Worm (Caenorhabditis elegans): ENCODE results near the gene hlh-19.

Gene hlh-19

DNA sequence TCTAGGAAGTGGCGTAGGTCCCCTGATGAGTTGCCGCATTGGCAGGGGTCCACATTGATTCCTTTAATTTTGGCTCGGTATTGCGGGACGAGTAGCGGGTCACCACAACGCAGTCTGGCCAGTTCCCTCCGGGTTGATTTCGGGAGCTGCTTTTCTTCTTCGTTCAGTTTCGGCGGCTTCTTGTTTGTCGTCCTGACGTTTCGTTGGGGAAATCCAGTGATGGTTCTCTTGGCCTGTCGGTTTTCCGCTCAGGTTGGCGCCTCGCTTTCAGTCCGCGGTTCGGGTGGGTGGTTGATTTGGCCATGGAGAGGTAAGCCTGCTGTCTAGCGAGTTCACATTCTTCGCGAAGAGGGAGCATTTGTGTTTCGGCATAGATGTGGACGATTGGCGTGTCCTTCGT, 28.3 kb downstream of the hlh-19 start:
- TF ChIP-seq hlh-12 (tag; optimal IDR thresholded peaks at IDR 0.05) (no peak), B0035.1 (tag; optimal IDR thresholded peaks at IDR 0.05) (no peak), zfh-2 (GFP tag; conservative IDR thresholded peaks at IDR 0.05) (peak; percentile 61; the same call in 1 of the 2 replicates)

DNA sequence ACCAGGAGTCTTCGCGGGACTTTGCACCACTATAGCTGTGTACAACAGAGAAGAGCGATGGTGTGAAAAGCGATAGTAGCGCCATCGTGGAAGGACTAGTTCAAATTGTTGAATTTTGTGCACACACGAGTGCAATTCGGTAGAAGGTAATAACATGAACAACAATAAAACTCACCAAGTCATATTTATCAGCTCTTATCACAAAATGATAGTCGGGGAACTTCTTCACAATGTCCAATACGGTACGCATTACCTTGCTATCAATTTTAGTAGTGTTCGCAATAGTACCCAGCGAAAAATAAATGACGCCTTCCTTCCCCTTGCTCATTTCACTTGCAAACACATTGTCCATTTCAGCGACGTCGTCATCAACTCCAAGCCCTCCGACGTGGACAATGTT, 29.4 kb downstream of the hlh-19 start:
- no peak for TF ChIP-seq bed-1 (GFP tag; IDR thresholded peaks at IDR 0.05)
- TF ChIP-seq pha-4 (tag; optimal IDR thresholded peaks at IDR 0.05) = no peak
- no peak for TF ChIP-seq tbp1 (GFP tag; optimal IDR thresholded peaks at IDR 0.05)
- TF ChIP-seq let-607 (tag; optimal IDR thresholded peaks at IDR 0.05) = no peak
- no peak for TF ChIP-seq madf-3 (GFP tag; IDR thresholded peaks at IDR 0.05)
- no peak for TF ChIP-seq Y56A3A.18 (GFP tag; IDR thresholded peaks at IDR 0.05)
- no peak for TF ChIP-seq ccch-3 (GFP tag; optimal IDR thresholded peaks at IDR 0.05)
- TF ChIP-seq ztf-3 (GFP tag; optimal IDR thresholded peaks at IDR 0.05) = no peak
- TF ChIP-seq lir-1 (GFP tag; conservative IDR thresholded peaks at IDR 0.05) = no peak
- no peak for TF ChIP-seq gei-17 (GFP tag; optimal IDR thresholded peaks at IDR 0.05)
- TF ChIP-seq efl-1 (GFP tag; optimal IDR thresholded peaks at IDR 0.05) = no peak
- TF ChIP-seq F22D6.2 (tag; optimal IDR thresholded peaks at IDR 0.05) = no peak
- TF ChIP-seq hrde-1 (tag; optimal IDR thresholded peaks at IDR 0.05; ENCODE audit: borderline replicate concordance) = no peak
- no peak for TF ChIP-seq ceh-40 (GFP tag; IDR thresholded peaks at IDR 0.05)
- no peak for TF ChIP-seq pbrm-1 (GFP tag; IDR thresholded peaks at IDR 0.05)
- no peak for TF ChIP-seq T26A5.8 (tag; optimal IDR thresholded peaks at IDR 0.05)

DNA sequence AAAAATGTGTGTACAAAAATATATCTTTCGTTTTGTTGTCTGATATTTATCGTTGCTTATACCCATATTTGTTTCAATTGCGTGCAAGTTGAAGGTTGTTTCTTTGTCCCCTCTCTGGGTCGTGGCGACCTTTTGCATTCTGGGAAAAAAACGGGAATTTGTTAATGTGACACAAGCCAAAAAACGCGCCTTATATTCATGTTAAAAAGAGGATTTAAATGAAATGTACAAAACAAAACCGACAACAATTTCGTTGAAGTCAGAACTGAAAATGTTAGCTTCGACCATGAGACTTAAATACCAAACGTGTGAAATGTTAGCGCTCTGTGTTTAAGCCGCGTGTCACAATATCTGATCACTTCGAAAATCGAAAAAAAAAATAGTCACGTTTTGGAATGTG, 32.6 kb downstream of the hlh-19 start:
- no peak for TF ChIP-seq sea-2 (GFP tag; IDR thresholded peaks at IDR 0.05)
- TF ChIP-seq attf-6 (GFP tag; IDR thresholded peaks at IDR 0.05) = no peak
- TF ChIP-seq D2030.7 (GFP tag; IDR thresholded peaks at IDR 0.05) = no peak
- TF ChIP-seq Y53G8AR.9 (GFP tag; conservative IDR thresholded peaks at IDR 0.05) = no peak
- TF ChIP-seq ceh-79 (tag; optimal IDR thresholded peaks at IDR 0.05) = no peak
- no peak for TF ChIP-seq T26A5.8 (tag; optimal IDR thresholded peaks at IDR 0.05)
- no peak for TF ChIP-seq unc-130 (GFP tag; optimal IDR thresholded peaks at IDR 0.05)
- no peak for TF ChIP-seq F49E8.2 (tag; optimal IDR thresholded peaks at IDR 0.05; ENCODE audit: insufficient read depth)
- no peak for TF ChIP-seq hmg-20 (GFP tag; IDR thresholded peaks at IDR 0.05)
- no peak for TF ChIP-seq lag-1 (GFP tag; IDR thresholded peaks at IDR 0.05)
- TF ChIP-seq ekl-4 (GFP tag; IDR thresholded peaks at IDR 0.05) = no peak
- no peak for TF ChIP-seq F10E7.11 (tag; optimal IDR thresholded peaks at IDR 0.05)

DNA sequence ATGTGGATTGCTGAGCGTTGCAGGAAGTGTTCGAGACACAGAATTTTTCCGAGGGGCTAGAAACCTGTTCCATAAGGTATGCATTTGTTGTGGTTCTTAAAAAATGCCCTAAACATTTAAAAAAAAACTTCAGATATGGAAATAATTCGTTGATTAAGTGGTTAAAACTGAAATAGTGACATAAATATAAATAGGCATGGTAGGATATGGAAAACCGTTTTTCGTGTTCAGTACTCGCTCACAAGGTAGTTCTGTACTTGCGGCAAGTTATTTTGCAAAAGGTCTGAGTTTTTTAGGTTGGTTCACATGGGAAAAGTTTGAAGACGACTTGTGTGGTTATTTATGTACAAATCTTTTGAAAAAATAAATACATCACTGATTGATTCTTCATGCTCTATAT, 36.2 kb downstream of the hlh-19 start, which contains the start of gene B0310.3:
Gene B0310.3, minus strand, starts transcription at position 101 of the 400 bp plus-strand sequence.
- no peak for TF ChIP-seq lsl-1 (GFP tag; optimal IDR thresholded peaks at IDR 0.05)
- no peak for TF ChIP-seq pha-4 (tag; optimal IDR thresholded peaks at IDR 0.05)
- no peak for TF ChIP-seq dpff-1 (tag; optimal IDR thresholded peaks at IDR 0.05)
- no peak for TF ChIP-seq lin-54 (GFP tag; optimal IDR thresholded peaks at IDR 0.05)
- no peak for TF ChIP-seq F49E8.2 (tag; optimal IDR thresholded peaks at IDR 0.05; ENCODE audit: insufficient read depth)

DNA sequence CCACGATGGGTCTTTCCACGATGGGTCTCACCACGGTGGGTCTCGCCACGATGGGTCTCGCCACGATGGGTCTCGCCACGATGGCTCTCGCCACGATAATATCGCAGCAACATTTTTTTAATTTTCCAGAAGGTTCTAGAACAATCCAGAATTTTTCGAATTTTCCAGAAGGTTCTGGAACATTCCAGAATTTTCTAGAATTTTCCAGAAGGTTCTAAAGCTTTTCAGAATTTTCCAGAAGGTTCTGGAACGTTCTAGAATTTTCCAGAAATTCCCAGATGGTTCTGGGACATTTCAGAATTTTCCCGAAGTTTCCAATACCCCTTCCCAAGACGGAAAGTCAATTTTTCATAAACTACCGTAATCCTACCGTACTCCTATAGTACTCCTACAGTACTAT, 40.3 kb downstream of the hlh-19 start:
- peak; percentile 95 for TF ChIP-seq hsf-1 (GFP tag; IDR thresholded peaks at IDR 0.05)
